Worm (Caenorhabditis elegans): Measurements from ENCODE around the gene epc-1.
A peak's percentile ranks its signal among the peaks of the same experiment; 100 is the strongest.

The epc-1 gene

DNA sequence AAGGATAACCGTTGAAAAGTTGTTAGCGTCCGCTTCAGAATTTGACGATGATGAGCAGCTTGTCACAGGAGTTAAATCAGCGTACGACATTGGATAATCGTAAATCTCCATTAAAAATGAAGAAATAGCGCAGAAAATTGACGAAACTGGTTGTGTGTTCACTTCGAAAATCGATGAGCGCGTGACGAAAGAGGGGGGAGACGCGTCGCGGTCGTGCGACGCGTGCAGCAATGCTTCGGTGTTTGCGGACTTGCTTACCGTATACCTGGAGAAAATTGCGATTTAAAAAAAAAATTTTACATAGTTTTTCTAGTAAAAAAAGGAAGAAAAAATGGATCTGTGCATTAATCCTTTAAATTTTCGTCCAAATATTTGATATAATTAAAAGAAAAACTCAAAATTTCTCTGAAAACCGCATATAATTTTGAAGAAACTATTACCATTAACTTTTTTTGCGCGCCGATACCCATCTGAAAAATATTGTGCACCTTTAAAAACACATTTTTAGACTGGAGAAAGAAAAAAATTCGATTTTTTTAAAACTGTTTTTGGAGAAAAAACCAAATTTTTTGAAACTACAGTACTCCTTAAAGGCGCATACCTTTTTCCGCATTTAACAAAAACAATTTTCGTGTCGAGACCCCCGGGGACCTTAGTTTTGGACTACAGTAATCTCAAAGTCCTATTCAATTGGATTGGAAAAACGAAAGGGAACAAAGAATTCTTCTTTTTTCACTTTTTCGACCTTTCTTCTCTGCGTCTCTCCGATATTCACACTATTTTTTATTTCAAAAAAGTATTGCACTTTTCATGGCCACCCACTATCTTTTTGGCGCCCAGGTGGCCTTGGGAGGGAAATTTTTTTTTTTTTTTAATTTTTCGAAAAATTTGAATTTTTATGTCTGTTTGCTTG is 9.7 kb downstream of the epc-1 start:
- TF ChIP-seq ztf-28 (GFP tag; IDR thresholded peaks at IDR 0.05), result 0 out of 2 replicates have a peak, but pooled peaks have one; percentile 49
- TF ChIP-seq hlh-26 (GFP tag; conservative IDR thresholded peaks at IDR 0.05), result no peak
- no peak for TF ChIP-seq hlh-12 (tag; optimal IDR thresholded peaks at IDR 0.05)
- peak; percentile 79 for TF ChIP-seq mcd-1 (GFP tag; IDR thresholded peaks at IDR 0.05)
- peak; percentile 60 for TF ChIP-seq Y67H2A.10 (GFP tag; conservative IDR thresholded peaks at IDR 0.05)
- no peak for TF ChIP-seq F49E8.2 (tag; optimal IDR thresholded peaks at IDR 0.05; ENCODE audit: insufficient read depth)
- no peak for TF ChIP-seq T07F8.4 (tag; optimal IDR thresholded peaks at IDR 0.05)
- peak; percentile 38 for TF ChIP-seq D2030.7 (GFP tag; IDR thresholded peaks at IDR 0.05)
- peak; percentile 68 for TF ChIP-seq chd-7 (tag; optimal IDR thresholded peaks at IDR 0.05)
- TF ChIP-seq nhr-120 (GFP tag; IDR thresholded peaks at IDR 0.05), result 0 out of 2 replicates have a peak, but pooled peaks have one; percentile 63
- TF ChIP-seq cebp-1 (GFP tag; IDR thresholded peaks at IDR 0.05), result 0 out of 2 replicates have a peak, but pooled peaks have one; percentile 30
- TF ChIP-seq cebp-1 (tag; optimal IDR thresholded peaks at IDR 0.05), result peak; percentile 84
- no peak for TF ChIP-seq die-1 (tag; optimal IDR thresholded peaks at IDR 0.05)
- TF ChIP-seq aptf-3 (GFP tag; IDR thresholded peaks at IDR 0.05), result peak; percentile 72; the same call in 1 of the 2 replicates
- peak; percentile 13 for TF ChIP-seq nhr-80 (tag; optimal IDR thresholded peaks at IDR 0.05)
- no peak; the same call in 1 of the 2 replicates for TF ChIP-seq F39B2.1 (GFP tag; IDR thresholded peaks at IDR 0.05)
- peak; percentile 81 for TF ChIP-seq pbrm-1 (GFP tag; IDR thresholded peaks at IDR 0.05)
- peak; percentile 55 for TF ChIP-seq F57C9.4 (tag; optimal IDR thresholded peaks at IDR 0.05)
- peak; percentile 27 for TF ChIP-seq B0035.1 (tag; optimal IDR thresholded peaks at IDR 0.05)
- TF ChIP-seq somi-1 (GFP tag; optimal IDR thresholded peaks at IDR 0.05), result peak; percentile 21
- TF ChIP-seq mxl-1 (tag; optimal IDR thresholded peaks at IDR 0.05), result no peak
- TF ChIP-seq ets-4 (GFP tag; optimal IDR thresholded peaks at IDR 0.05), result no peak
- TF ChIP-seq ceh-91 (GFP tag; IDR thresholded peaks at IDR 0.05), result peak; percentile 40; the same call in 1 of the 2 replicates
- TF ChIP-seq tbp1 (GFP tag; optimal IDR thresholded peaks at IDR 0.05), result peak; percentile 54
- TF ChIP-seq ztf-18 (tag; optimal IDR thresholded peaks at IDR 0.05), result no peak
- no peak for TF ChIP-seq nhr-90 (tag; optimal IDR thresholded peaks at IDR 0.05)
- peak; percentile 74 for TF ChIP-seq Y53G8AR.9 (GFP tag; conservative IDR thresholded peaks at IDR 0.05)
- TF ChIP-seq lin-54 (GFP tag; optimal IDR thresholded peaks at IDR 0.05), result peak; percentile 56
- peak; percentile 61; the same call in 1 of the 2 replicates for TF ChIP-seq dox-1 (GFP tag; IDR thresholded peaks at IDR 0.05)
- peak; percentile 21 for TF ChIP-seq zim-3 (tag; optimal IDR thresholded peaks at IDR 0.05)
- TF ChIP-seq snpc-3.4 (tag; optimal IDR thresholded peaks at IDR 0.05), result peak; percentile 1
- TF ChIP-seq T26A5.8 (tag; optimal IDR thresholded peaks at IDR 0.05), result no peak
- TF ChIP-seq F37B4.10 (GFP tag; IDR thresholded peaks at IDR 0.05), result 0 out of 2 replicates have a peak, but pooled peaks have one; percentile 6
- TF ChIP-seq unc-130 (GFP tag; optimal IDR thresholded peaks at IDR 0.05), result no peak
- no peak for TF ChIP-seq ceh-79 (tag; optimal IDR thresholded peaks at IDR 0.05)
- no peak for TF ChIP-seq snpc-4 (GFP tag; optimal IDR thresholded peaks at IDR 0.05)
- TF ChIP-seq snpc-4 (tag; optimal IDR thresholded peaks at IDR 0.05), result peak in 3 of 4 experiments; percentile 22 to 51 (median 35)
- TF ChIP-seq snpc-1.1 (tag; optimal IDR thresholded peaks at IDR 0.05; ENCODE audit: insufficient read depth), result no peak
- no peak for TF ChIP-seq F22D6.2 (tag; optimal IDR thresholded peaks at IDR 0.05)
- peak; percentile 29 for TF ChIP-seq him-1 (tag; optimal IDR thresholded peaks at IDR 0.05)
- peak; percentile 70 for TF ChIP-seq atf-7 (tag; optimal IDR thresholded peaks at IDR 0.05)
- peak; percentile 61 for TF ChIP-seq lin-40 (tag; optimal IDR thresholded peaks at IDR 0.05)
- TF ChIP-seq ceh-40 (GFP tag; IDR thresholded peaks at IDR 0.05), result no peak
- TF ChIP-seq B0019.2 (GFP tag; conservative IDR thresholded peaks at IDR 0.05), result no peak; the same call in 1 of the 2 replicates
- 0 out of 2 replicates have a peak, but pooled peaks have one; percentile 12 for TF ChIP-seq madf-8 (GFP tag; conservative IDR thresholded peaks at IDR 0.05)
- TF ChIP-seq Y79H2A.3 (GFP tag; conservative IDR thresholded peaks at IDR 0.05), result 0 out of 2 replicates have a peak, but pooled peaks have one; percentile 70
